Worm (Caenorhabditis elegans) whole organism, L1 larva: Measurements from ENCODE around the gene ldp-1.

ENCODE experiments used
- C16A3.4 ChIP-seq: fragments of 150-350 bp; optimal IDR thresholded peaks from 2 replicates; lab custom pipeline; 2014; ENCODE audit warnings: missing biosample characterization, missing genetic modification characterization
- F16B12.6 ChIP-seq: fragments of 150-350 bp; optimal IDR thresholded peaks from 2 replicates; lab custom pipeline; 2014; ENCODE audit warnings: missing biosample characterization, missing genetic modification characterization
- Y116A8C.19 ChIP-seq: sonication (generic microtip); optimal IDR thresholded peaks from 2 replicates; lab custom pipeline; 2016; ENCODE audit warnings: missing compliant biosample characterization, missing genetic modification characterization, borderline replicate concordance
- aly-2 ChIP-seq: fragments of 150-350 bp; optimal IDR thresholded peaks from 2 replicates; lab custom pipeline; 2014; ENCODE audit warnings: missing biosample characterization, missing genetic modification characterization
- blmp-1 ChIP-seq: fragments of 150-350 bp; optimal IDR thresholded peaks from 2 replicates; lab custom pipeline; 2014; ENCODE audit warnings: missing biosample characterization, missing genetic modification characterization
- ceh-63 ChIP-seq: fragments of 200-800 bp; sonication (Bioruptor generic); optimal IDR thresholded peaks from 2 replicates; lab custom pipeline; 2018; ENCODE audit warnings: mild to moderate bottlenecking, missing genetic modification characterization, missing compliant biosample characterization
- ceh-88 ChIP-seq: fragments of 200-800 bp; sonication (Bioruptor generic); IDR thresholded peaks from 2 replicates; pipeline ENCODE4 v1.3.6; 2022; ENCODE audit warnings: missing genetic modification characterization, missing compliant biosample characterization
- ces-1 ChIP-seq: fragments of 150-350 bp; optimal IDR thresholded peaks from 2 replicates; lab custom pipeline; 2014; ENCODE audit warnings: missing biosample characterization, missing genetic modification reagents, missing genetic modification characterization
- dsc-1 ChIP-seq: sonication (generic microtip); optimal IDR thresholded peaks from 2 replicates; lab custom pipeline; 2016; ENCODE audit warnings: mild to moderate bottlenecking, missing genetic modification characterization, missing compliant biosample characterization
- efl-1 ChIP-seq, 4 experiments: fragments of 150-350 bp; optimal IDR thresholded peaks in 3 of 4; peaks in 1 of 4; 1 replicate in 1 of 4; 2 replicates in 3 of 4; lab custom pipeline; 2014; ENCODE audit warnings: missing biosample characterization in 2 of 4, missing genetic modification characterization in 2 of 4, missing genetic modification reagents in 2 of 4
- efl-3 ChIP-seq: fragments of 200-800 bp; sonication (Bioruptor generic); optimal IDR thresholded peaks from 2 replicates; lab custom pipeline; 2018; ENCODE audit warnings: mild to moderate bottlenecking, missing genetic modification characterization, missing compliant biosample characterization
- egl-13 ChIP-seq: sonication (generic microtip); optimal IDR thresholded peaks from 2 replicates; lab custom pipeline; 2016; ENCODE audit warnings: missing genotype, missing genetic modification reagents, missing genetic modification characterization, missing compliant biosample characterization
- egl-27 ChIP-seq, 2 experiments: fragments of 150-350 bp in 1 of 2; sonication (generic microtip); optimal IDR thresholded peaks; 3 replicates each; lab custom pipeline; 2017 to 2018; ENCODE audit warnings: missing biosample characterization in 2 of 2, missing genetic modification characterization in 2 of 2, missing genetic modification reagents in 2 of 2
- elt-2 ChIP-seq: sonication (generic microtip); optimal IDR thresholded peaks from 2 replicates; lab custom pipeline; 2016; ENCODE audit warnings: missing genetic modification characterization, mild to moderate bottlenecking, inconsistent platforms, missing compliant biosample characterization, missing genetic modification reagents
- grh-1 ChIP-seq: fragments of 200-800 bp; sonication (Bioruptor generic); IDR thresholded peaks from 2 replicates; pipeline ENCODE4 v1.3.6; 2022; ENCODE audit warnings: missing genetic modification reagents, missing genetic modification characterization, missing compliant biosample characterization
- isw-1 ChIP-seq: fragments of 200-800 bp; sonication (Bioruptor generic); IDR thresholded peaks from 2 replicates; pipeline ENCODE4 v1.3.6; 2022; ENCODE audit warnings: missing genetic modification characterization, missing compliant biosample characterization
- jun-1 ChIP-seq: fragments of 150-350 bp; optimal IDR thresholded peaks from 2 replicates; lab custom pipeline; 2014; ENCODE audit warnings: missing biosample characterization, missing genetic modification reagents, missing genetic modification characterization
- lin-14 ChIP-seq: fragments of 200-800 bp; sonication (Bioruptor generic); optimal IDR thresholded peaks from 2 replicates; lab custom pipeline; 2018; ENCODE audit warnings: mild to moderate bottlenecking, missing genetic modification characterization, moderate library complexity, missing compliant biosample characterization
- lin-39 ChIP-seq: fragments of 150-350 bp; optimal IDR thresholded peaks from 2 replicates; lab custom pipeline; 2014; ENCODE audit warnings: missing biosample characterization, missing genetic modification reagents, missing genetic modification characterization
- lir-3 ChIP-seq: sonication (generic microtip); optimal IDR thresholded peaks from 2 replicates; lab custom pipeline; 2016; ENCODE audit warnings: mild to moderate bottlenecking, missing genetic modification characterization, moderate library complexity, missing compliant biosample characterization; ENCODE audit not compliant: poor library complexity
- mdl-1 ChIP-seq, 2 experiments: fragments of 150-350 bp; optimal IDR thresholded peaks; 2 replicates each; lab custom pipeline; 2014 to 2017; ENCODE audit warnings: missing biosample characterization in 2 of 2, missing genetic modification characterization in 2 of 2, inconsistent platforms in 1 of 2
- mef-2 ChIP-seq: fragments of 150-350 bp; optimal IDR thresholded peaks from 2 replicates; lab custom pipeline; 2014; ENCODE audit warnings: missing biosample characterization, missing genetic modification characterization
- nhr-28 ChIP-seq: fragments of 150-350 bp; optimal IDR thresholded peaks from 2 replicates; lab custom pipeline; 2014; ENCODE audit warnings: missing biosample characterization, missing genetic modification characterization
- nhr-47 ChIP-seq: sonication (generic microtip); optimal IDR thresholded peaks from 2 replicates; lab custom pipeline; 2016; ENCODE audit warnings: mild to moderate bottlenecking, missing genetic modification characterization, moderate library complexity, missing compliant biosample characterization
- nhr-71 ChIP-seq: sonication (generic microtip); optimal IDR thresholded peaks from 2 replicates; lab custom pipeline; 2016; ENCODE audit warnings: mild to moderate bottlenecking, missing genetic modification characterization, moderate library complexity, missing compliant biosample characterization
- nhr-76 ChIP-seq: sonication (generic microtip); optimal IDR thresholded peaks from 2 replicates; lab custom pipeline; 2017; ENCODE audit warnings: missing biosample characterization, missing genetic modification characterization
- nhr-85 ChIP-seq: sonication (generic microtip); peaks from one replicate; lab custom pipeline; 2016; ENCODE audit warnings: missing genetic modification characterization, inconsistent platforms, missing compliant biosample characterization
- pax-3 ChIP-seq: fragments of 200-800 bp; sonication (Bioruptor generic); optimal IDR thresholded peaks from 2 replicates; lab custom pipeline; 2018; ENCODE audit warnings: mild to moderate bottlenecking, missing genetic modification characterization, moderate library complexity, missing compliant biosample characterization
- rnt-1 ChIP-seq: sonication (generic microtip); optimal IDR thresholded peaks from 2 replicates; lab custom pipeline; 2016; ENCODE audit warnings: mild to moderate bottlenecking, missing genetic modification characterization, moderate library complexity, missing compliant biosample characterization
- snpc-4 ChIP-seq: fragments of 150-350 bp; optimal IDR thresholded peaks from 2 replicates; lab custom pipeline; 2014; ENCODE audit warnings: missing biosample characterization, missing genetic modification characterization
- unc-130 ChIP-seq: fragments of 150-350 bp; optimal IDR thresholded peaks from 2 replicates; lab custom pipeline; 2017; ENCODE audit warnings: missing biosample characterization, missing genetic modification characterization, inconsistent platforms
- unc-30 ChIP-seq: sonication (generic microtip); optimal IDR thresholded peaks from 2 replicates; lab custom pipeline; 2017; ENCODE audit warnings: missing biosample characterization, missing genetic modification characterization
- unc-62 ChIP-seq: fragments of 150-350 bp; optimal IDR thresholded peaks from 2 replicates; lab custom pipeline; 2014; ENCODE audit warnings: missing biosample characterization, missing genetic modification reagents, missing genetic modification characterization
- zag-1 ChIP-seq: fragments of 150-350 bp; optimal IDR thresholded peaks from 2 replicates; lab custom pipeline; 2014; ENCODE audit warnings: missing biosample characterization, missing genetic modification characterization
- ztf-11 ChIP-seq, 2 experiments: sonication (generic microtip); optimal IDR thresholded peaks; 2 replicates each; lab custom pipeline; 2016 to 2017; ENCODE audit warnings: missing genetic modification characterization in 2 of 2, missing biosample characterization in 1 of 2, missing compliant biosample characterization in 1 of 2

Gene ldp-1

DNA sequence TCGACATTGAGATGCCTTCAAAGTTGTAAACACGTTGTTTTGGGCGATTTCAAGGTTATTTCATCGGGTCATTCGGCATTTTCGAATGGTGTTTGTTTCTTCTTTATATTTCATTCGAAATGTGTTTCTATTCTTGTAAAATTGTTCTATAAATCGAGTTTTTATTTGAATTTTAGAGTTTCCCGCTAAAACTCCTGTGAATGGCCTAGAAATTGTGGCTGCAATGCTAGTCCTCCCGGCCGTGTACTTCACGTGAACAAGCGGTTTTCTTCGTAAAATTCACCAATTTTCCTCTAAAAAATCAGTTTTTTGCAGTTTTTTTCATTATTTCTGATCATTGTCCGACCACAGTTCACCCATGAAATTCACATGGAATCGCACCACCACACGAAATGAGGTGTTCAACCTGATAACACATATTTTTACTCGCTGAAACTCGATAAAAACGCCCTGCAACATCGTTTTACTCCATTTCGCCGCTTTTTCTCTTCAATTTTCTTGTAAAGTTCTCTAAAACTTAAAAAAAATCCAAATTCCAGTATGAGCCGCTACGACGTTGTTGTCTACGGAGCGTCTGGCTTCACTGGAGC, at the start of gene ldp-1 (continued):
- TF ChIP-seq ces-1 (GFP tag; lab: Kevin White, UChicago) (no peak), ceh-63 (GFP tag; lab: Kevin White, UChicago) (peak; percentile 60), isw-1 (GFP tag; lab: Robert Waterston, UW) (peak; percentile 78), lin-14 (GFP tag; lab: Kevin White, UChicago) (peak; percentile 92), mef-2 (tag; lab: Kevin White, UChicago) (no peak), Y116A8C.19 (tag; lab: Kevin White, UChicago) (peak; percentile 67), C16A3.4 (peak; percentile 14), egl-27 (tag; optimal IDR thresholded peaks at IDR 0.05; lab: Kevin White, UChicago) (no peak), unc-30 (tag; lab: Kevin White, UChicago) (no peak), nhr-47 (tag; lab: Kevin White, UChicago) (peak; percentile 92), unc-62 (no peak), nhr-28 (tag; lab: Kevin White, UChicago) (no peak), unc-130 (no peak), nhr-76 (no peak), nhr-85 (tag; lab: Kevin White, UChicago) (peak; percentile 93), lir-3 (tag; lab: Kevin White, UChicago) (peak; percentile 95), ztf-11 (tag; optimal IDR thresholded peaks at IDR 0.05; lab: Kevin White, UChicago) (peak in 1 of 2 experiments; percentile 94), aly-2 (tag; lab: Kevin White, UChicago) (peak; percentile 6), efl-1 (optimal IDR thresholded peaks at IDR 0.05; lab: Kevin White, UChicago) (peak; percentile 95 to 99), efl-1 (GFP tag; optimal IDR thresholded peaks at IDR 0.05 in 1 of 2; lab: Kevin White, UChicago) (peak; percentile 94 to 99), efl-3 (no peak), dsc-1 (tag; lab: Kevin White, UChicago) (peak; percentile 92), blmp-1 (tag; lab: Kevin White, UChicago) (peak; percentile 34), grh-1 (GFP tag; lab: Robert Waterston, UW) (peak; percentile 75), nhr-71 (peak; percentile 89), ceh-88 (GFP tag; lab: Robert Waterston, UW) (peak; percentile 46), pax-3 (tag; lab: Kevin White, UChicago) (peak; percentile 89), mdl-1 (tag; optimal IDR thresholded peaks at IDR 0.05; lab: Kevin White, UChicago) (peak in 1 of 2 experiments; percentile 6), lin-39 (peak; percentile 20), egl-13 (tag; lab: Kevin White, UChicago) (peak; percentile 85), F16B12.6 (peak; percentile 16), jun-1 (tag; lab: Kevin White, UChicago) (no peak)
- TF ChIP-seq, all 84 proteins: peak for 57

DNA sequence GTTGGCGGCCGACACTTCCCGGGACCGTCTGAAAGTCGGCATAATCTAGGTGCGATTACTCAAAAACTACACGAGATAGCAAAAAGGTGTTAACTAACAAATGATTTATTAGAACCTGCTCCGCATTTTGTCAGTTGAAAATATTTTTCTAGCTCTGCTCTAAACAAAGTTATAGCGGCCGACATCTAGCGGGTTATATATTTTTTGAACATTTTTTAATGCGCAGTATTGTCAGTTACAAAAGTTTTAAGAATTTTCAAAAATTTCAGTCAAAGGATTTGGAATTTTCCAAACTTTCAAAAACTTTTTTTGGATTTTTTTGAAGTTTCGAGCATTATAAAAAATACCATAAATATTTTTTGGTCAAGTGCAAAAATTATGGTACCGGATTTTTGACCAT, 46.1 kb upstream of the ldp-1 start:
- TF ChIP-seq efl-1 (optimal IDR thresholded peaks at IDR 0.05; lab: Kevin White, UChicago) (no peak), efl-1 (GFP tag; optimal IDR thresholded peaks at IDR 0.05 in 1 of 2; lab: Kevin White, UChicago) (peak in 1 of 2 experiments; percentile 77), unc-130 (no peak)

DNA sequence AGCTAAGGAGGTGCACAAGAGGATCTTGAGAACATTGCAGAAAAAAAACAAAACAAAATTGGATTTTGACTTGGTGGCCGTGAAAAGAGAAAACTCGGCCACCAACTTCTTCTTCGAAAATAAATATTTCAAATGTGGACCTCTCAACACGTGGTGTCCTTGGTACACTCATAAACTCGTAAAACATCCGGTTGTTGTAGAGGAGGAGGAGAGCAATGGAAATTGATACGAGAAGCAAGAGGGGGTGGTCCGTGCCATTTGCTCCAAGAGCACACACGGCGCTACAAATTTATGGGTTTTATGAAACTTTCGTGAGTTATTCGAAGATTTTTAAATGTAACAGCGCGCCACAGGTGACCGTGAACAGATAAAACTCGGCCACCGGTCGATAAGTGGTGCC, 45.4 kb upstream of the ldp-1 start:
- TF ChIP-seq zag-1 (tag; lab: Kevin White, UChicago) (no peak), lin-14 (GFP tag; lab: Kevin White, UChicago) (peak; percentile 65), rnt-1 (tag; lab: Kevin White, UChicago) (peak; percentile 57)

DNA sequence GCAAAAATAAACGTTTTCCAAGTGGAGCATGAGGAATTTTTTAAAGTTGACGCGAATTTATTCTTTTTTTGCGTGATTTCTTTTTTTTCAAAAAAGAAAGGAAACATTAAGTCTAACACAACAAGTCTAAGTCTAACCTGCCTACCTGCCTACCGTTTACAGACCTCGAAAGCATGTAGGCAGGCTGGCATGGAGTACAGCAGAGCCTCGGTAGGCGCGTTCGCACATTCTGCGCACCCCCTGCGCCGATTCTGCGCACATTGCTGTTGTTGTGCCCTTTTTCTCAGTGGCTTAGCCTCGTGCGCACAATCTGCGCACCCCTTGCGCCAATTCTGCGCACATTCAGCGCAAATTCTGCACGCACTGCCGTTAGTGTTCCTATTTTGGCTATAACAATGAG, 43.5 kb upstream of the ldp-1 start:
- TF ChIP-seq rnt-1 (tag; lab: Kevin White, UChicago) (no peak), snpc-4 (tag; lab: Kevin White, UChicago) (no peak), F16B12.6 (no peak), lir-3 (tag; lab: Kevin White, UChicago) (no peak), grh-1 (GFP tag; lab: Robert Waterston, UW) (no peak), elt-2 (tag; lab: Kevin White, UChicago) (no peak), blmp-1 (tag; lab: Kevin White, UChicago) (no peak)
